Worm (Caenorhabditis elegans): ENCODE results near the gene scav-5.

DNA sequence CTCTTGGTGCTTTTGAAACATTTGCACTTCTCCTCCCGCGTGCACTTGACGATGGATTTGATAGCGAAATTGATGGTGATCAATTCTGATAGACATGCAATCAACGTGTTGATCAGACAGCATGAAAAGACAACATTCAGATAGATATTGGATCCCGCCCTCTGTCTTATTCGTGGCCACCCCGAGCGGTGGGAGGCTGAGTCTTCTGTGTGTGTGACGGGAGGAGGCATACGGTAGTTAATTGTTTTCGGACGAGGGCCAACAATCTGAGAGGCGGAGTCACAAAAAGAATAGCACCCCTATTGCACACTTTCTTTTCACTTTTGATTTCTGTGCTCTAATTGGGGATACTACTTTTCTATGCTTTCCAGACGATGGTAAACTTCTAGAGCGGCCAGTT lies 12.2 kb upstream of the scav-5 start:
- TF ChIP-seq nhr-25 (tag; optimal IDR thresholded peaks at IDR 0.05; ENCODE audit: borderline replicate concordance, insufficient read depth): no peak
- TF ChIP-seq fos-1 (tag; optimal IDR thresholded peaks at IDR 0.05): no peak
- TF ChIP-seq unc-62 (GFP tag; optimal IDR thresholded peaks at IDR 0.05 in 1 of 2): no peak
- no peak for TF ChIP-seq unc-62 (tag; optimal IDR thresholded peaks at IDR 0.05)
- TF ChIP-seq nhr-237 (tag; optimal IDR thresholded peaks at IDR 0.05): no peak
- no peak for TF ChIP-seq F10B5.3 (tag; optimal IDR thresholded peaks at IDR 0.05)
- TF ChIP-seq dpl-1 (GFP tag; optimal IDR thresholded peaks at IDR 0.05): no peak

Data from whole organism, L4 larva.